Fruit fly (Drosophila melanogaster) whole organism, embryonic: ENCODE data around the gene Rchy1.
A peak's percentile ranks its signal among the peaks of the same experiment; 100 is the strongest.

Source experiments
- Antp ChIP-seq: fragments of 200-800 bp; sonication (Bioruptor generic); optimal IDR thresholded peaks from 3 replicates; lab custom pipeline; 2016; ENCODE audit warnings: missing biosample characterization, missing genetic modification characterization
- BEAF-32 ChIP-seq: fragments of 200-800 bp; sonication (Bioruptor generic); optimal IDR thresholded peaks from 3 replicates; lab custom pipeline; 2017; ENCODE audit warnings: missing biosample characterization, missing genetic modification characterization, mild to moderate bottlenecking, moderate library complexity, missing genetic modification reagents
- CG10366 ChIP-seq: fragments of 200-800 bp; sonication (Bioruptor generic); IDR thresholded peaks from 2 replicates; pipeline ENCODE4 v1.3.6; 2022; ENCODE audit warnings: missing biosample characterization, missing genetic modification characterization
- CG11695 ChIP-seq: fragments of 200-800 bp; sonication (Bioruptor generic); IDR thresholded peaks from 3 replicates; pipeline ENCODE4 v1.3.6; 2022; ENCODE audit warnings: missing biosample characterization, missing genetic modification characterization
- CG12155 ChIP-seq: fragments of 200-800 bp; sonication (Bioruptor generic); optimal IDR thresholded peaks from 3 replicates; lab custom pipeline; 2016; ENCODE audit warnings: missing biosample characterization, missing genetic modification characterization
- CG15269 ChIP-seq: fragments of 200-800 bp; sonication (Bioruptor generic); optimal IDR thresholded peaks from 2 replicates; lab custom pipeline; 2018; ENCODE audit warnings: missing biosample characterization, mild to moderate bottlenecking, missing genetic modification characterization, moderate library complexity
- CG1603 ChIP-seq: fragments of 200-800 bp; sonication (Bioruptor generic); optimal IDR thresholded peaks from 2 replicates; lab custom pipeline; 2019; ENCODE audit warnings: missing biosample characterization, mild to moderate bottlenecking, missing genetic modification characterization, moderate library complexity
- CG17612 ChIP-seq: fragments of 200-800 bp; sonication (Bioruptor generic); IDR thresholded peaks from 2 replicates; pipeline ENCODE4 v1.3.6; 2022; ENCODE audit warnings: missing biosample characterization, missing genetic modification characterization
- CG18599 ChIP-seq: fragments of 200-800 bp; sonication (Bioruptor generic); optimal IDR thresholded peaks from 3 replicates; lab custom pipeline; 2017; ENCODE audit warnings: missing biosample characterization, missing genetic modification characterization, mild to moderate bottlenecking, moderate library complexity, missing genetic modification reagents
- CG2202 ChIP-seq: fragments of 200-800 bp; sonication (Bioruptor generic); optimal IDR thresholded peaks from 2 replicates; lab custom pipeline; 2018; ENCODE audit warnings: missing biosample characterization, mild to moderate bottlenecking, missing genetic modification characterization
- CG3065 ChIP-seq: fragments of 200-800 bp; sonication (Bioruptor generic); optimal IDR thresholded peaks from 2 replicates; lab custom pipeline; 2016; ENCODE audit warnings: missing biosample characterization, missing genetic modification characterization
- CG31224 ChIP-seq: fragments of 200-800 bp; sonication (Bioruptor generic); IDR thresholded peaks from 2 replicates; pipeline ENCODE4 v1.3.6; 2022; ENCODE audit warnings: missing biosample characterization, missing genetic modification characterization
- CG31441 ChIP-seq: fragments of 200-800 bp; sonication (Bioruptor generic); IDR thresholded peaks from 2 replicates; pipeline ENCODE4 v1.3.6; 2022; ENCODE audit warnings: missing biosample characterization, missing genetic modification characterization
- CG4282 ChIP-seq: fragments of 200-800 bp; sonication (Bioruptor generic); optimal IDR thresholded peaks from 2 replicates; lab custom pipeline; 2016; ENCODE audit warnings: missing biosample characterization, missing genetic modification characterization
- CG4707 ChIP-seq: fragments of 200-800 bp; sonication (Bioruptor generic); optimal IDR thresholded peaks from 2 replicates; lab custom pipeline; 2018; ENCODE audit warnings: missing biosample characterization, mild to moderate bottlenecking, missing genetic modification characterization, moderate library complexity
- CG7271 ChIP-seq: fragments of 200-800 bp; sonication (Bioruptor generic); optimal IDR thresholded peaks from 2 replicates; lab custom pipeline; 2018; ENCODE audit warnings: missing biosample characterization, mild to moderate bottlenecking, missing genetic modification characterization, moderate library complexity
- CG7372 ChIP-seq: fragments of 200-800 bp; sonication (Bioruptor generic); IDR thresholded peaks from 2 replicates; pipeline ENCODE4 v1.3.6; 2022; ENCODE audit warnings: missing biosample characterization, missing genetic modification characterization
- CG8765 ChIP-seq: fragments of 200-800 bp; sonication (Bioruptor generic); IDR thresholded peaks from 2 replicates; pipeline ENCODE4 v1.3.6; 2022; ENCODE audit warnings: missing biosample characterization, missing genetic modification characterization
- CHES-1-like ChIP-seq: fragments of 200-800 bp; sonication (Bioruptor generic); optimal IDR thresholded peaks from 2 replicates; lab custom pipeline; 2016; ENCODE audit warnings: missing biosample characterization, missing genetic modification characterization
- Dek ChIP-seq: fragments of 200-800 bp; sonication (Bioruptor generic); optimal IDR thresholded peaks from 3 replicates; lab custom pipeline; 2019; ENCODE audit warnings: missing biosample characterization, mild to moderate bottlenecking, missing genetic modification characterization, moderate library complexity
- Dip3 ChIP-seq: fragments of 200-800 bp; sonication (Bioruptor generic); optimal IDR thresholded peaks from 3 replicates; lab custom pipeline; 2016; ENCODE audit warnings: missing biosample characterization, missing genetic modification characterization
- Fer1 ChIP-seq: fragments of 200-800 bp; sonication (Bioruptor generic); optimal IDR thresholded peaks from 2 replicates; lab custom pipeline; 2017; ENCODE audit warnings: missing biosample characterization, mild to moderate bottlenecking, missing genetic modification characterization
- Fer3 ChIP-seq: fragments of 200-800 bp; sonication (Bioruptor generic); optimal IDR thresholded peaks from 2 replicates; lab custom pipeline; 2018; ENCODE audit warnings: missing biosample characterization, mild to moderate bottlenecking, missing genetic modification characterization, moderate library complexity
- Gug ChIP-seq: fragments of 200-800 bp; sonication (Bioruptor generic); IDR thresholded peaks from 4 replicates; pipeline ENCODE4 v1.3.6; 2022; ENCODE audit warnings: missing biosample characterization, missing genetic modification characterization
- HLH3B ChIP-seq: fragments of 200-800 bp; sonication (Bioruptor generic); IDR thresholded peaks from 2 replicates; pipeline ENCODE4 v1.3.6; 2022; ENCODE audit warnings: missing biosample characterization, missing genetic modification characterization
- HmgZ ChIP-seq: fragments of 200-800 bp; sonication (Bioruptor generic); optimal IDR thresholded peaks from 2 replicates; lab custom pipeline; 2018; ENCODE audit warnings: missing biosample characterization, mild to moderate bottlenecking, missing genetic modification characterization
- Hmr ChIP-seq: fragments of 200-800 bp; sonication (Bioruptor generic); optimal IDR thresholded peaks from 3 replicates; lab custom pipeline; 2017; ENCODE audit warnings: mild to moderate bottlenecking, missing biosample characterization, missing genetic modification reagents, missing genetic modification characterization
- Hr39 ChIP-seq: fragments of >200 bp; optimal IDR thresholded peaks from 2 replicates; lab custom pipeline; 2017
- Lhr ChIP-seq: fragments of 200-800 bp; sonication (Bioruptor generic); optimal IDR thresholded peaks from 3 replicates; lab custom pipeline; 2017; ENCODE audit warnings: mild to moderate bottlenecking, missing biosample characterization, missing genetic modification reagents, missing genetic modification characterization
- NC2β ChIP-seq: fragments of 200-800 bp; sonication (Bioruptor generic); optimal IDR thresholded peaks from 2 replicates; lab custom pipeline; 2016; ENCODE audit warnings: missing biosample characterization, missing genetic modification characterization
- NK7.1 ChIP-seq: fragments of 200-800 bp; sonication (Bioruptor generic); optimal IDR thresholded peaks from 3 replicates; lab custom pipeline; 2016; ENCODE audit warnings: missing biosample characterization, missing genetic modification characterization
- Ravus ChIP-seq: fragments of 200-800 bp; sonication (Bioruptor generic); IDR thresholded peaks from 2 replicates; pipeline ENCODE4 v1.3.6; 2022; ENCODE audit warnings: missing biosample characterization, missing genetic modification characterization
- btn ChIP-seq: fragments of 200-800 bp; sonication (Bioruptor generic); optimal IDR thresholded peaks from 2 replicates; lab custom pipeline; 2016; ENCODE audit warnings: missing biosample characterization, missing genetic modification characterization
- danr ChIP-seq: fragments of 200-800 bp; sonication (Bioruptor generic); IDR thresholded peaks from 2 replicates; pipeline ENCODE4 v1.3.6; 2022; ENCODE audit warnings: missing biosample characterization, missing genetic modification characterization
- exex ChIP-seq: fragments of 200-800 bp; sonication (Bioruptor generic); optimal IDR thresholded peaks from 4 replicates; lab custom pipeline; 2018; ENCODE audit warnings: missing biosample characterization, mild to moderate bottlenecking, missing genetic modification characterization, moderate library complexity
- fd3F ChIP-seq: fragments of 200-800 bp; sonication (Bioruptor generic); optimal IDR thresholded peaks from 2 replicates; lab custom pipeline; 2018; ENCODE audit warnings: missing biosample characterization, mild to moderate bottlenecking, missing genetic modification characterization, moderate library complexity
- grau ChIP-seq: fragments of 200-800 bp; optimal IDR thresholded peaks from 3 replicates; lab custom pipeline; 2019; ENCODE audit warnings: missing biosample characterization, mild to moderate bottlenecking, missing genetic modification characterization, moderate library complexity
- hkb ChIP-seq, 2 experiments: fragments of 200-800 bp in 1 of 2; fragments of >200 bp in 1 of 2; sonication (Bioruptor generic) in 1 of 2; IDR thresholded peaks in 1 of 2; optimal IDR thresholded peaks in 1 of 2; 2 replicates each; pipeline versions ENCODE4 v1.3.6 to Lab custom; 2017 to 2022; ENCODE audit warnings: missing biosample characterization in 1 of 2, missing genetic modification characterization in 1 of 2
- knrl ChIP-seq: fragments of 200-800 bp; sonication (Bioruptor generic); IDR thresholded peaks from 3 replicates; pipeline ENCODE4 v1.3.6; 2022; ENCODE audit warnings: missing biosample characterization, missing genetic modification characterization; ENCODE audit not compliant: partially characterized antibody
- lab ChIP-seq: fragments of 200-800 bp; sonication (Bioruptor generic); optimal IDR thresholded peaks from 3 replicates; lab custom pipeline; 2017; ENCODE audit warnings: missing biosample characterization, missing genetic modification characterization, mild to moderate bottlenecking, moderate library complexity, missing genetic modification reagents
- prd ChIP-seq, 3 experiments: fragments of >200 bp in 2 of 3; fragments of 200-800 bp in 1 of 3; sonication (Bioruptor generic) in 1 of 3; optimal IDR thresholded peaks in 2 of 3; IDR thresholded peaks in 1 of 3; 2 replicates in 2 of 3; 3 replicates in 1 of 3; pipeline versions ENCODE4 v1.3.6 to Lab custom; 2017 to 2022; ENCODE audit warnings: missing biosample characterization in 1 of 3, missing genetic modification characterization in 1 of 3
- pzg ChIP-seq: fragments of 200-800 bp; sonication (Bioruptor generic); optimal IDR thresholded peaks from 3 replicates; lab custom pipeline; 2018; ENCODE audit warnings: missing biosample characterization, mild to moderate bottlenecking, missing genetic modification characterization, moderate library complexity
- sc ChIP-seq, 3 experiments: fragments of >200 bp in 2 of 3; fragments of 200-800 bp in 1 of 3; sonication (Bioruptor generic) in 1 of 3; optimal IDR thresholded peaks; 2 replicates in 2 of 3; 3 replicates in 1 of 3; lab custom pipeline; 2017; ENCODE audit warnings: mild to moderate bottlenecking in 1 of 3, missing biosample characterization in 1 of 3, missing genetic modification characterization in 1 of 3, missing genetic modification reagents in 1 of 3
- stc ChIP-seq: fragments of 200-800 bp; sonication (Bioruptor generic); IDR thresholded peaks from 2 replicates; pipeline ENCODE4 v1.3.6; 2022; ENCODE audit warnings: missing biosample characterization, missing genetic modification characterization
- tup ChIP-seq: fragments of 200-800 bp; sonication (Bioruptor generic); optimal IDR thresholded peaks from 2 replicates; lab custom pipeline; 2016; ENCODE audit warnings: missing biosample characterization, mild to moderate bottlenecking, missing genetic modification characterization, moderate library complexity
- unpg ChIP-seq: fragments of 200-800 bp; sonication (Bioruptor generic); optimal IDR thresholded peaks from 3 replicates; lab custom pipeline; 2018; ENCODE audit warnings: missing biosample characterization, mild to moderate bottlenecking, missing genetic modification characterization, moderate library complexity
- wek ChIP-seq: fragments of 200-800 bp; sonication (Bioruptor generic); optimal IDR thresholded peaks from 3 replicates; lab custom pipeline; 2018; ENCODE audit warnings: missing biosample characterization, mild to moderate bottlenecking, missing genetic modification characterization, moderate library complexity

Rchy1 gene

DNA sequence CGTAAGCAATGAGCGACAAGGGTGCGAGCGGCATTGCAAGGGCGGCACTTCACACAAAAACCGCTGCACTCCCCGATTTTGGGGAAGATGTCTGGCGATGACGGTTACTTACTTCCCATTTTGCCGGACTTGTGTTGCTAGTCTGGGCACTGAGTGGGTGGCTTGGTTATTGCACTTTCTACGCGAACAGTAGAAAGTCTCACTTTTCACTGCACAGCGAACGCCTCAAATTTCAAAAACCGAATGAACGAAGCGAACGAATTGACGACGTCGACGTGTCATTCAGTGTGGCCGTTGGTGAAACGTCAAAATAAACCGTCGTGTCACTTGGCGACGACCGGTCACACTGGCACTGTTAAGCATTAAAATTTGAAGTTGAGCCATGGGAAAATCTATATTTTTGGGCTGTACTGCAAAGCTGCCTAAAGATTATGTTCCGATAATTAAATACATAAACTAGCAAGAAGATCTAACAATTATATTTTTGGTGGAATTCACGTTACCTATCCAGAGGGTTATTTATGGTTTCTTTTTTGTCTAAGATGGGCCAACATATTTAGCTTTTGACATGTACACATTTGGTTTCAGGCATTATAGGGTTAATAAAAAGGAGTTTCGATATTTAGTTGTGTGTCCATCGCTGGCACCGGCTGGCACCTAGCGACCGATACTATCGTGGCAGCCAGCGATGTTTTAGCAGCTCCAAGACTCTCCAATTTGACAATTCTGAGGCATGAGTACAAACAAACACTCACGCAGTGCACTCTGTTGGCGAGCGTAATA lies 14.9 kb upstream of the Rchy1 start, which contains the start of the genes Sec61alpha and Daxx (continued):
- TF ChIP-seq Dek (tag; lab: Kevin White, UChicago) (peak; percentile 87), prd (optimal IDR thresholded peaks at IDR 0.05; lab: Kevin White, UChicago) (no peak), prd (GFP tag; IDR thresholded peaks at IDR 0.05; lab: Robert Waterston, UW) (peak; percentile 89), fd3F (GFP tag; lab: Kevin White, UChicago) (peak; percentile 81), CG4707 (no peak), CG4282 (GFP tag; lab: Kevin White, UChicago) (peak; percentile 77), CG8765 (GFP tag; lab: Robert Waterston, UW) (peak; percentile 71), btn (GFP tag; lab: Kevin White, UChicago) (peak; percentile 20), CG12155 (peak; percentile 88), stc (GFP tag; lab: Robert Waterston, UW) (peak; percentile 57), tup (GFP tag; lab: Kevin White, UChicago) (peak; percentile 69), knrl (GFP tag; lab: Robert Waterston, UW) (peak; percentile 100), Antp (GFP tag; lab: Kevin White, UChicago) (peak; percentile 93), Dip3 (GFP tag; lab: Kevin White, UChicago) (peak; percentile 93), grau (tag; lab: Kevin White, UChicago) (peak; percentile 82), CG15269 (tag; lab: Kevin White, UChicago) (peak; percentile 84), exex (tag; lab: Kevin White, UChicago) (peak; percentile 56), hkb (optimal IDR thresholded peaks at IDR 0.05; lab: Kevin White, UChicago) (peak; percentile 61), hkb (GFP tag; IDR thresholded peaks at IDR 0.05; lab: Robert Waterston, UW) (peak; percentile 81), CG2202 (peak; percentile 36), danr (peak; percentile 66; the same call in 1 of the 2 replicates), NC2β (peak; percentile 75), CG7271 (tag; lab: Kevin White, UChicago) (no peak), Hr39 (lab: Kevin White, UChicago) (no peak), CG7372 (GFP tag; lab: Robert Waterston, UW) (peak; percentile 86), HmgZ (tag; lab: Kevin White, UChicago) (peak; percentile 80), sc (optimal IDR thresholded peaks at IDR 0.05; lab: Kevin White, UChicago) (no peak), sc (GFP tag; optimal IDR thresholded peaks at IDR 0.05; lab: Kevin White, UChicago) (peak; percentile 57), Fer1 (GFP tag; lab: Kevin White, UChicago) (peak; percentile 67), CG3065 (peak; percentile 21), CHES-1-like (GFP tag; lab: Kevin White, UChicago) (peak; percentile 88), Gug (GFP tag; lab: Robert Waterston, UW) (peak; percentile 92), CG11695 (GFP tag; lab: Robert Waterston, UW) (peak; percentile 77), CG31224 (GFP tag; lab: Robert Waterston, UW) (peak; percentile 72), CG1603 (tag; lab: Kevin White, UChicago) (peak; percentile 54), lab (GFP tag; lab: Kevin White, UChicago) (peak; percentile 87), unpg (GFP tag; lab: Kevin White, UChicago) (peak; percentile 85), CG10366 (GFP tag; lab: Robert Waterston, UW) (peak; percentile 82), BEAF-32 (GFP tag; lab: Kevin White, UChicago) (peak; percentile 100), pzg (GFP tag; lab: Kevin White, UChicago) (peak; percentile 89), Ravus (peak; percentile 45), wek (peak; percentile 12), CG17612 (GFP tag; lab: Robert Waterston, UW) (peak; percentile 43; the same call in 1 of the 2 replicates), Hmr (peak; percentile 91), Fer3 (tag; lab: Kevin White, UChicago) (peak; percentile 82), HLH3B (GFP tag; lab: Robert Waterston, UW) (peak; percentile 81), NK7.1 (GFP tag; lab: Kevin White, UChicago) (peak; percentile 68), CG31441 (GFP tag; lab: Robert Waterston, UW) (peak; percentile 67; the same call in 1 of the 2 replicates), CG18599 (GFP tag; lab: Kevin White, UChicago) (peak; percentile 86), Lhr (peak; percentile 77)
